Worm (Caenorhabditis elegans): Measurements from ENCODE around the gene tbc-2.

Gene tbc-2

ce11 chrII:5794195-5794594 lies 33.0 kb downstream of the tbc-2 start, which contains the start of gene acdh-8:
Gene acdh-8, plus strand, starts transcription at chrII:5794495.
- no peak for TF ChIP-seq tbx-8 (GFP tag; optimal IDR thresholded peaks at IDR 0.05)
- no peak for TF ChIP-seq ceh-39 (tag; optimal IDR thresholded peaks at IDR 0.05)
- no peak for TF ChIP-seq mab-5 (tag; optimal IDR thresholded peaks at IDR 0.05)
- TF ChIP-seq cnd-1 (tag; optimal IDR thresholded peaks at IDR 0.05), result no peak
- TF ChIP-seq unc-62 (GFP tag; optimal IDR thresholded peaks at IDR 0.05), result no peak
- no peak for TF ChIP-seq ceh-43 (GFP tag; optimal IDR thresholded peaks at IDR 0.05)
- no peak for TF ChIP-seq elt-3 (tag; optimal IDR thresholded peaks at IDR 0.05)
- TF ChIP-seq sptf-1 (tag; optimal IDR thresholded peaks at IDR 0.05), result no peak
- TF ChIP-seq sem-2 (GFP tag; optimal IDR thresholded peaks at IDR 0.05), result no peak
- TF ChIP-seq flh-1 (GFP tag; optimal IDR thresholded peaks at IDR 0.05), result no peak
- no peak for TF ChIP-seq hlh-1 (tag; optimal IDR thresholded peaks at IDR 0.05)
- no peak for TF ChIP-seq elt-1 (tag; optimal IDR thresholded peaks at IDR 0.05; ENCODE audit: borderline replicate concordance, insufficient read depth)
- no peak for TF ChIP-seq M03D4.4 (tag; optimal IDR thresholded peaks at IDR 0.05)
- no peak for TF ChIP-seq ham-2 (GFP tag; optimal IDR thresholded peaks at IDR 0.05)
- no peak for TF ChIP-seq drap-1 (GFP tag; optimal IDR thresholded peaks at IDR 0.05)
- TF ChIP-seq unc-120 (tag; optimal IDR thresholded peaks at IDR 0.05; ENCODE audit: poor library complexity, severe bottlenecking), result no peak

DNA sequence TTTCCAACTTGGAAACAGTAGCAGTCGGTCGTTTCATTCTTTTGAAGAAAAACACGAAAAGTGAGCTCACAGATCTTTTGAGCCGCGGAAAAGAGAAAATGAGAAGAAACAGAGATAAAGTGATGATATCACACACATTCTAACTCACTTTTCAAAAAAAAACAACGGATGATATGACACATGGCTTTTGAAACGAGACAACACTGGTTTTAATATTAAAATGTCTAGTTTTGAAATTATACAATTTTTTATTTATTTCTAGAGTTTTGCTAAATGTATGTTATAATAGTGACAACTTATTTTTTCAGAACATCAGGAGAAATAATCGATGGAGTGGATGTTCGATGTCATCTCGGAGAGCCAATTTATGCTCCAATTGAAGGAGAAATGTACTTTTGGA lies 34.8 kb downstream of the tbc-2 start, which contains the start of gene K05F1.14:
Gene K05F1.14, minus strand, starts transcription at position 101 of the 400 bp plus-strand sequence.
- TF ChIP-seq hlh-1 (tag; optimal IDR thresholded peaks at IDR 0.05) (no peak), drap-1 (GFP tag; optimal IDR thresholded peaks at IDR 0.05) (no peak), nhr-2 (tag; optimal IDR thresholded peaks at IDR 0.05) (no peak), nhr-76 (tag; optimal IDR thresholded peaks at IDR 0.05) (no peak), nhr-12 (tag; optimal IDR thresholded peaks at IDR 0.05) (no peak), snpc-4 (tag; optimal IDR thresholded peaks at IDR 0.05) (no peak), flh-1 (GFP tag; optimal IDR thresholded peaks at IDR 0.05) (no peak)

ce11 chrII:5790313-5790773 lies 36.9 kb downstream of the tbc-2 start, which contains the start of gene lect-2:
Gene lect-2, plus strand, starts transcription at chrII:5790723.
- TF ChIP-seq nhr-237 (tag; optimal IDR thresholded peaks at IDR 0.05) (no peak), M03D4.4 (tag; optimal IDR thresholded peaks at IDR 0.05) (no peak), lin-13 (tag; optimal IDR thresholded peaks at IDR 0.05) (no peak), nhr-76 (tag; optimal IDR thresholded peaks at IDR 0.05) (no peak), sptf-1 (tag; optimal IDR thresholded peaks at IDR 0.05) (no peak), tbx-8 (GFP tag; optimal IDR thresholded peaks at IDR 0.05) (no peak), blmp-1 (tag; optimal IDR thresholded peaks at IDR 0.05) (no peak), zip-8 (tag; optimal IDR thresholded peaks at IDR 0.05) (no peak), snpc-4 (tag; optimal IDR thresholded peaks at IDR 0.05) (no peak), mls-2 (tag; optimal IDR thresholded peaks at IDR 0.05) (no peak), cnd-1 (tag; optimal IDR thresholded peaks at IDR 0.05) (no peak), sem-2 (GFP tag; optimal IDR thresholded peaks at IDR 0.05) (no peak), nhr-28 (tag; optimal IDR thresholded peaks at IDR 0.05) (no peak), elt-1 (tag; optimal IDR thresholded peaks at IDR 0.05; ENCODE audit: borderline replicate concordance, insufficient read depth) (peak; percentile 84), nhr-12 (tag; optimal IDR thresholded peaks at IDR 0.05) (no peak), ceh-83 (GFP tag; optimal IDR thresholded peaks at IDR 0.05) (no peak), ceh-39 (tag; optimal IDR thresholded peaks at IDR 0.05) (no peak), mab-5 (tag; optimal IDR thresholded peaks at IDR 0.05) (no peak), ceh-43 (GFP tag; optimal IDR thresholded peaks at IDR 0.05) (no peak), unc-39 (tag; optimal IDR thresholded peaks at IDR 0.05) (no peak), pha-4 (tag; optimal IDR thresholded peaks at IDR 0.05) (no peak), lsy-2 (tag; optimal IDR thresholded peaks at IDR 0.05) (no peak), drap-1 (GFP tag; optimal IDR thresholded peaks at IDR 0.05) (no peak), bed-3 (GFP tag; optimal IDR thresholded peaks at IDR 0.05) (no peak), ces-1 (GFP tag; optimal IDR thresholded peaks at IDR 0.05) (no peak), unc-62 (GFP tag; optimal IDR thresholded peaks at IDR 0.05) (peak; percentile 28), ham-2 (GFP tag; optimal IDR thresholded peaks at IDR 0.05) (no peak), ztf-11 (tag; optimal IDR thresholded peaks at IDR 0.05) (no peak), nhr-2 (tag; optimal IDR thresholded peaks at IDR 0.05) (peak; percentile 35), mep-1 (tag; optimal IDR thresholded peaks at IDR 0.05) (no peak), unc-120 (tag; optimal IDR thresholded peaks at IDR 0.05; ENCODE audit: poor library complexity, severe bottlenecking) (peak; percentile 6), hlh-1 (tag; optimal IDR thresholded peaks at IDR 0.05) (peak; percentile 94), lin-32 (GFP tag; optimal IDR thresholded peaks at IDR 0.05) (no peak), elt-3 (tag; optimal IDR thresholded peaks at IDR 0.05) (no peak), flh-1 (GFP tag; optimal IDR thresholded peaks at IDR 0.05) (no peak)
